Fruit fly (Drosophila melanogaster) Kc167 (cell line): ENCODE data around the gene CG1246.

Experiments used
- Myc ChIP-seq: fragments of >200 bp; optimal IDR thresholded peaks from 2 replicates; lab custom pipeline; 2017; ENCODE audit warnings: missing external identifiers
- Sin3A ChIP-seq: fragments of >200 bp; optimal IDR thresholded peaks from 2 replicates; lab custom pipeline; 2018; ENCODE audit warnings: missing external identifiers
- h ChIP-seq: fragments of >200 bp; optimal IDR thresholded peaks from 3 replicates; lab custom pipeline; 2018; ENCODE audit warnings: missing external identifiers
- insv ChIP-seq: fragments of >200 bp; optimal IDR thresholded peaks from 3 replicates; lab custom pipeline; 2018; ENCODE audit warnings: missing external identifiers
- psq ChIP-seq: fragments of >200 bp; optimal IDR thresholded peaks from 2 replicates; lab custom pipeline; 2017; ENCODE audit warnings: missing external identifiers
- ttk ChIP-seq: sonication (Bioruptor generic); optimal IDR thresholded peaks from 2 replicates; lab custom pipeline; 2017; ENCODE audit warnings: missing external identifiers

dm6 chr3L:2629964-2630363 lies 17.9 kb upstream of the CG1246 start, which contains the start of gene Pxn:
- TF ChIP-seq ttk (lab: Kevin White, UChicago) (no peak), psq (lab: Kevin White, UChicago) (no peak), insv (no peak), Sin3A (lab: Kevin White, UChicago) (no peak), Myc (no peak), h (lab: Kevin White, UChicago) (no peak)
